Fruit fly (Drosophila melanogaster) whole organism, prepupa: ENCODE measurements around the gene CG6321.

Experiments used
- CG10631 ChIP-seq: fragments of 200-800 bp; sonication (Bioruptor generic); optimal IDR thresholded peaks from 2 replicates; lab custom pipeline; 2016; ENCODE audit warnings: missing biosample characterization, missing genetic modification characterization
- CG15336 ChIP-seq: fragments of 200-800 bp; sonication (Bioruptor generic); IDR thresholded peaks from 2 replicates; pipeline ENCODE4 v1.3.6; 2022; ENCODE audit warnings: missing biosample characterization, missing genetic modification characterization
- CG1621 ChIP-seq: fragments of 200-800 bp; sonication (Bioruptor generic); optimal IDR thresholded peaks from 3 replicates; lab custom pipeline; 2018; ENCODE audit warnings: missing biosample characterization, mild to moderate bottlenecking, missing genetic modification characterization
- CG16779 ChIP-seq: fragments of 200-800 bp; sonication (Bioruptor generic); optimal IDR thresholded peaks from 3 replicates; lab custom pipeline; 2017; ENCODE audit warnings: missing biosample characterization, mild to moderate bottlenecking, missing genetic modification characterization
- CG3032 ChIP-seq: fragments of 200-800 bp; optimal IDR thresholded peaks from 2 replicates; lab custom pipeline; 2019; ENCODE audit warnings: missing biosample characterization, mild to moderate bottlenecking, missing genetic modification characterization, moderate library complexity
- CG31627 ChIP-seq: fragments of 200-800 bp; sonication (Bioruptor generic); optimal IDR thresholded peaks from 3 replicates; lab custom pipeline; 2016; ENCODE audit warnings: missing biosample characterization, missing genetic modification characterization
- CG32006 ChIP-seq: fragments of 200-800 bp; sonication (Bioruptor generic); optimal IDR thresholded peaks from 3 replicates; lab custom pipeline; 2017; ENCODE audit warnings: missing biosample characterization, mild to moderate bottlenecking, missing genetic modification characterization
- CG34406 ChIP-seq: fragments of 200-800 bp; sonication (Bioruptor generic); optimal IDR thresholded peaks from 3 replicates; lab custom pipeline; 2016; ENCODE audit warnings: missing biosample characterization, missing genetic modification characterization
- CG3919 ChIP-seq: fragments of 200-800 bp; sonication (Bioruptor generic); optimal IDR thresholded peaks from 3 replicates; lab custom pipeline; 2016; ENCODE audit warnings: missing biosample characterization, missing genetic modification characterization
- CG6163 ChIP-seq: fragments of 200-800 bp; sonication (Bioruptor generic); IDR thresholded peaks from 3 replicates; pipeline ENCODE4 v1.3.6; 2022; ENCODE audit warnings: missing biosample characterization, missing genetic modification characterization
- CG6792 ChIP-seq: fragments of 200-800 bp; sonication (Bioruptor generic); optimal IDR thresholded peaks from 3 replicates; lab custom pipeline; 2016; ENCODE audit warnings: missing biosample characterization, missing genetic modification characterization
- CG6854 ChIP-seq: fragments of 200-800 bp; sonication (Bioruptor generic); optimal IDR thresholded peaks from 2 replicates; lab custom pipeline; 2017; ENCODE audit warnings: missing biosample characterization, mild to moderate bottlenecking, missing genetic modification characterization
- CG7368 ChIP-seq: fragments of 200-800 bp; sonication (Bioruptor generic); optimal IDR thresholded peaks from 3 replicates; lab custom pipeline; 2016; ENCODE audit warnings: missing biosample characterization, missing genetic modification characterization
- CG8119 ChIP-seq: fragments of 200-800 bp; sonication (Bioruptor generic); IDR thresholded peaks from 3 replicates; pipeline ENCODE4 v1.3.6; 2022; ENCODE audit warnings: missing biosample characterization, missing genetic modification characterization
- CG8632 ChIP-seq: fragments of 200-800 bp; sonication (Bioruptor generic); optimal IDR thresholded peaks from 3 replicates; lab custom pipeline; 2016; ENCODE audit warnings: missing biosample characterization, missing genetic modification characterization
- CG9139 ChIP-seq: fragments of 200-800 bp; sonication (Bioruptor generic); optimal IDR thresholded peaks from 3 replicates; lab custom pipeline; 2017; ENCODE audit warnings: missing biosample characterization, mild to moderate bottlenecking, missing genetic modification characterization
- Eip93F ChIP-seq: fragments of 200-800 bp; sonication (Bioruptor generic); optimal IDR thresholded peaks from 2 replicates; lab custom pipeline; 2016; ENCODE audit warnings: missing biosample characterization, mild to moderate bottlenecking, missing genetic modification characterization
- Ets21C ChIP-seq: fragments of 200-800 bp; sonication (Bioruptor generic); optimal IDR thresholded peaks from 3 replicates; lab custom pipeline; 2016; ENCODE audit warnings: missing biosample characterization, missing genetic modification characterization
- Hr39 ChIP-seq: fragments of 200-800 bp; sonication (Bioruptor generic); optimal IDR thresholded peaks from 2 replicates; lab custom pipeline; 2016; ENCODE audit warnings: missing biosample characterization, missing genetic modification characterization
- Hr4 ChIP-seq: fragments of 200-800 bp; sonication (Bioruptor generic); optimal IDR thresholded peaks from 3 replicates; lab custom pipeline; 2016; ENCODE audit warnings: missing biosample characterization, missing genetic modification characterization
- OdsH ChIP-seq: fragments of 200-800 bp; sonication (Bioruptor generic); optimal IDR thresholded peaks from 3 replicates; lab custom pipeline; 2016; ENCODE audit warnings: missing biosample characterization, missing genetic modification characterization
- Smox ChIP-seq: fragments of 200-800 bp; sonication (Bioruptor generic); optimal IDR thresholded peaks from 3 replicates; lab custom pipeline; 2016; ENCODE audit warnings: missing biosample characterization, missing genetic modification characterization
- Sox15 ChIP-seq: fragments of 200-800 bp; sonication (Bioruptor generic); optimal IDR thresholded peaks from 3 replicates; lab custom pipeline; 2016; ENCODE audit warnings: missing biosample characterization, missing genetic modification characterization
- acj6 ChIP-seq: fragments of 200-800 bp; sonication (Bioruptor generic); optimal IDR thresholded peaks from 3 replicates; lab custom pipeline; 2016; ENCODE audit warnings: missing biosample characterization, missing genetic modification characterization
- dsx ChIP-seq: fragments of 200-800 bp; optimal IDR thresholded peaks from 3 replicates; lab custom pipeline; 2019; ENCODE audit warnings: missing biosample characterization, mild to moderate bottlenecking, missing genetic modification characterization, moderate library complexity; ENCODE audit not compliant: poor library complexity, severe bottlenecking
- eg ChIP-seq: fragments of 200-800 bp; sonication (Bioruptor generic); IDR thresholded peaks from 3 replicates; pipeline ENCODE4 v1.3.6; 2022; ENCODE audit warnings: missing biosample characterization, missing genetic modification characterization
- esn ChIP-seq: fragments of 200-800 bp; sonication (Bioruptor generic); optimal IDR thresholded peaks from 2 replicates; lab custom pipeline; 2016; ENCODE audit warnings: missing biosample characterization, mild to moderate bottlenecking, missing genetic modification characterization, moderate library complexity
- fd85E ChIP-seq: fragments of 200-800 bp; sonication (Bioruptor generic); optimal IDR thresholded peaks from 3 replicates; lab custom pipeline; 2016; ENCODE audit warnings: missing biosample characterization, missing genetic modification characterization
- fkh ChIP-seq: fragments of 200-800 bp; sonication (Bioruptor generic); optimal IDR thresholded peaks from 3 replicates; lab custom pipeline; 2017; ENCODE audit warnings: missing biosample characterization, mild to moderate bottlenecking, missing genetic modification characterization, moderate library complexity
- lz ChIP-seq: fragments of 200-800 bp; sonication (Bioruptor generic); optimal IDR thresholded peaks from 3 replicates; lab custom pipeline; 2016; ENCODE audit warnings: missing biosample characterization, missing genetic modification characterization
- net ChIP-seq: fragments of 200-800 bp; sonication (Bioruptor generic); optimal IDR thresholded peaks from 3 replicates; lab custom pipeline; 2016; ENCODE audit warnings: missing biosample characterization, missing genetic modification characterization
- pdm3 ChIP-seq: fragments of 200-800 bp; sonication (Bioruptor generic); optimal IDR thresholded peaks from 3 replicates; lab custom pipeline; 2016; ENCODE audit warnings: missing biosample characterization, missing genetic modification characterization
- salr ChIP-seq, 2 experiments: fragments of 200-800 bp; sonication (Bioruptor generic); optimal IDR thresholded peaks; 3 replicates each; lab custom pipeline; 2016 to 2018; ENCODE audit warnings: missing biosample characterization in 2 of 2, missing genetic modification characterization in 2 of 2, mild to moderate bottlenecking in 1 of 2
- spab ChIP-seq: fragments of 200-800 bp; sonication (Bioruptor generic); optimal IDR thresholded peaks from 2 replicates; lab custom pipeline; 2017; ENCODE audit warnings: missing biosample characterization, mild to moderate bottlenecking, missing genetic modification characterization, missing genetic modification reagents

The CG6321 gene

DNA sequence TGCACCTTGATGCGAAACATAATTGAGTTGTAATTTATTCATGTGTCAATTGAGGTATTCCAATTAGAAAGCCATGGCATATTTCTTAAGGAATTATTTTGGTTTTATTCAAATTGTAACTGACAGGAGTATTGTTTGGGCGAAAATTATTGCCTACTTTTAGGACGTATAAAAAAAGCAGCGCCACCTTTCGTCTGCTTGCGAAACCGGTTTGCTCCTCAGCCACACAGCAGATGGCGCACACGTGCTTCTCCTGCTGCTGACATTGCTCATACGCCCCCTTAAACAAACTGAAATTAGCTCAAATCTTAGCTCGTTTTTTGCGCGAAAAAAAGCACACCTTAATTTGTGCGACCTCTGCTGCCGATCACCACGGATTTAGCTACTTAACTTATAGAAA lies 13.1 kb downstream of the CG6321 start (continued):
- TF ChIP-seq pdm3 (GFP tag; lab: Kevin White, UChicago), result peak; percentile 69
- peak; percentile 62 for TF ChIP-seq eg
- TF ChIP-seq Sox15 (GFP tag; lab: Kevin White, UChicago), result peak; percentile 2
- peak; percentile 46 for TF ChIP-seq net (GFP tag; lab: Kevin White, UChicago)
- peak; percentile 50 for TF ChIP-seq OdsH (GFP tag; lab: Kevin White, UChicago)
- TF ChIP-seq dsx (GFP tag; lab: Kevin White, UChicago), result no peak
- TF ChIP-seq Hr39 (GFP tag; lab: Kevin White, UChicago), result peak; percentile 76
- peak; percentile 55 for TF ChIP-seq CG34406 (GFP tag; lab: Kevin White, UChicago)

DNA sequence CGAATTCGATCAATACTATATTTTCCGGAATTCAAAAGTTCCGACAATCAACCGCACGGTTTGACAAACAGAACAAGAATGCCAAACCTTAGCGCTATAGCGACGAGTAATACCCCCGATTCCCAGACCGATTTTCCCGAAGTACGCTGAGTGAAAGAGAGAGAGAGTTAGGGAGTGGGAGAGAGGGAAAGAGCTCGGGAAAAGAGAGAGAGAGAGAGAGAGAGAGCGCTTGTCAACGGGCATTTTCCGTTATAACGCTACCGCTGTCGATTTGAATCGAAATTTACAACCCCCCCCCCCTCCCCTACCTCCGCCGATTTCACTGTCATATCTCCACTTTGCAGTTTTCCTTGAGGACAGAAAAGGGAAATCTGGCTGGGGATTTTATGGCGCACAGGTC lies 14.5 kb downstream of the CG6321 start:
- no peak for TF ChIP-seq CG7368 (GFP tag; lab: Kevin White, UChicago)
- no peak for TF ChIP-seq fkh (GFP tag; lab: Kevin White, UChicago)
- TF ChIP-seq dsx (GFP tag; lab: Kevin White, UChicago), result no peak
- TF ChIP-seq CG10631 (GFP tag; lab: Kevin White, UChicago), result no peak
- no peak for TF ChIP-seq CG6163 (GFP tag; lab: Robert Waterston, UW)
- no peak for TF ChIP-seq CG6854 (GFP tag; lab: Kevin White, UChicago)
- TF ChIP-seq acj6 (GFP tag; lab: Kevin White, UChicago), result no peak
- no peak for TF ChIP-seq Eip93F (GFP tag; lab: Kevin White, UChicago)
- TF ChIP-seq CG6792 (GFP tag; lab: Kevin White, UChicago), result no peak
- no peak for TF ChIP-seq CG32006 (GFP tag; lab: Kevin White, UChicago)
- no peak for TF ChIP-seq CG8632 (GFP tag; lab: Kevin White, UChicago)
- no peak for TF ChIP-seq lz (GFP tag; lab: Kevin White, UChicago)
- TF ChIP-seq CG3919 (GFP tag; lab: Kevin White, UChicago), result no peak
- no peak for TF ChIP-seq CG1621 (tag; lab: Kevin White, UChicago)
- TF ChIP-seq, all 60 proteins: peak for 0

DNA sequence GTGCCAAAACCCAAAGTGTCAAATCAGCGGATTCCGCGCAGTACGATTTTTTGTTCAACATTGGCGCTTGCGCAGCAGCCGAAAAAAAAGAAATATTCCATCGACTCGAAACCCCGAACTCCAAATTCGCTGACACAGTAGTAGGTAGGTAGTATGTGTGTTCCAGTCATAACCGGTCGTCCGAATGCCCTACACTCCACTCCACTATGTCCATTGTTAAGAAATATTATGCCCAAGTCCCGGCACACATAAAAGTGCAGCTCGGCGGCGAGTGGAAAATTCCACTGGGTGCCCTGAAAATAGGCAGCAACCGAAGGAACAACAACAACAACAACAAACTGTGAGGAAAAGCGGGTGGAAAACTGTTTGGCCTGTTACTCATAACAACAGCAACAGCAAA lies 16.0 kb downstream of the CG6321 start:
- TF ChIP-seq CG8119 (GFP tag; lab: Robert Waterston, UW) (0 out of 3 replicates have a peak, but pooled peaks have one; percentile 12), salr (GFP tag; optimal IDR thresholded peaks at IDR 0.05; lab: Kevin White, UChicago) (no peak)
- TF ChIP-seq, all 60 proteins: peak for 1

DNA sequence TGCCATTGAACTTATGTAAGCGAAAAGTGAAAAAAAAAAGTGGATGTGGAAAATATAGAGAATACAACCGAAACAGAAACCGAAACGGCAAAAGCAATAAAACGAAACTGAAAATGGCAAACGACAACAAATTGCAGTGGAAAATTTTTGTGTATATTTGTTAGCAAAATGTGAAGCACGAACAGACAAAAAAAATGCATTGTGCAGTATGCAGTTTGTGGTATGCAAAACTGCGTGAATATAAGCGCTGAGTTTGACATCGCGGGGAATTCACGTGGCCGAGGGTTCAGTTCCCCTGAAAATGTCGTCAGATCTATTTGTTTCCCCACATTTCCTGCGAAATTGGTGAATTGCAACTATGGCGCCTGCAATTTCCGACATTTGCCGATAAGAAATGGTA lies 17.4 kb downstream of the CG6321 start:
- TF ChIP-seq esn (GFP tag; lab: Kevin White, UChicago) (no peak), Smox (GFP tag; lab: Kevin White, UChicago) (no peak), Ets21C (GFP tag; lab: Kevin White, UChicago) (no peak), CG31627 (GFP tag; lab: Kevin White, UChicago) (no peak), CG6854 (GFP tag; lab: Kevin White, UChicago) (no peak), OdsH (GFP tag; lab: Kevin White, UChicago) (no peak), CG15336 (GFP tag; lab: Robert Waterston, UW) (no peak), CG16779 (tag; lab: Kevin White, UChicago) (no peak), CG8632 (GFP tag; lab: Kevin White, UChicago) (no peak), CG3032 (no peak), CG9139 (GFP tag; lab: Kevin White, UChicago) (no peak), salr (GFP tag; optimal IDR thresholded peaks at IDR 0.05; lab: Kevin White, UChicago) (no peak), dsx (GFP tag; lab: Kevin White, UChicago) (no peak), CG8119 (GFP tag; lab: Robert Waterston, UW) (no peak), Hr4 (GFP tag; lab: Kevin White, UChicago) (no peak), spab (GFP tag; lab: Kevin White, UChicago) (no peak), fd85E (GFP tag; lab: Kevin White, UChicago) (no peak)
